Worm (Caenorhabditis elegans) whole organism, L3 larva: Measurements from ENCODE around the gene skp-1.
A peak's percentile ranks its signal among the peaks of the same experiment; 100 is the strongest.

ENCODE experiments used
- aly-2 ChIP-seq: fragments of 150-350 bp; optimal IDR thresholded peaks from 2 replicates; lab custom pipeline; 2014; ENCODE audit warnings: missing biosample characterization, missing genetic modification characterization
- ama-1 ChIP-seq: fragments of 150-350 bp; optimal IDR thresholded peaks from 2 replicates; lab custom pipeline; 2018
- ceh-16 ChIP-seq: sonication (generic microtip); optimal IDR thresholded peaks from 2 replicates; lab custom pipeline; 2017; ENCODE audit warnings: missing biosample characterization, missing genetic modification characterization
- ceh-28 ChIP-seq: fragments of 150-350 bp; optimal IDR thresholded peaks from 2 replicates; lab custom pipeline; 2014; ENCODE audit warnings: missing biosample characterization, missing genetic modification reagents, missing genetic modification characterization
- ceh-9 ChIP-seq: sonication (generic microtip); optimal IDR thresholded peaks from 2 replicates; lab custom pipeline; 2018; ENCODE audit warnings: missing biosample characterization, missing genetic modification characterization
- daf-12 ChIP-seq: fragments of 150-350 bp; optimal IDR thresholded peaks from 2 replicates; lab custom pipeline; 2014; ENCODE audit warnings: missing biosample characterization, missing genetic modification reagents, missing genetic modification characterization
- elt-2 ChIP-seq: sonication (generic microtip); optimal IDR thresholded peaks from 2 replicates; lab custom pipeline; 2016; ENCODE audit warnings: missing genetic modification reagents, mild to moderate bottlenecking, missing genetic modification characterization, missing compliant biosample characterization
- elt-3 ChIP-seq, 3 experiments: fragments of 150-350 bp in 1 of 3; sonication (generic microtip) in 2 of 3; optimal IDR thresholded peaks; 2 replicates in 2 of 3; 4 replicates in 1 of 3; lab custom pipeline; 2014 to 2017; ENCODE audit warnings: missing biosample characterization in 3 of 3, missing genetic modification characterization in 3 of 3
- fkh-10 ChIP-seq: sonication (generic microtip); optimal IDR thresholded peaks from 2 replicates; lab custom pipeline; 2017; ENCODE audit warnings: missing biosample characterization, missing genetic modification reagents, missing genetic modification characterization
- fos-1 ChIP-seq: fragments of 150-350 bp; optimal IDR thresholded peaks from 2 replicates; lab custom pipeline; 2014; ENCODE audit warnings: missing biosample characterization, missing genetic modification characterization
- hmg-11 ChIP-seq: sonication (generic microtip); optimal IDR thresholded peaks from 2 replicates; lab custom pipeline; 2016; ENCODE audit warnings: missing genetic modification characterization, missing compliant biosample characterization
- jun-1 ChIP-seq: fragments of 150-350 bp; optimal IDR thresholded peaks from 2 replicates; lab custom pipeline; 2014; ENCODE audit warnings: missing biosample characterization, missing genetic modification reagents, missing genetic modification characterization
- lin-15B ChIP-seq: fragments of 150-350 bp; optimal IDR thresholded peaks from 2 replicates; lab custom pipeline; 2014; ENCODE audit warnings: missing biosample characterization, missing genetic modification characterization
- mdl-1 ChIP-seq: fragments of 150-350 bp; optimal IDR thresholded peaks from 2 replicates; lab custom pipeline; 2014; ENCODE audit warnings: missing biosample characterization, missing genetic modification characterization
- nfya-1 ChIP-seq: sonication (generic microtip); optimal IDR thresholded peaks from 2 replicates; lab custom pipeline; 2017; ENCODE audit warnings: missing genetic modification characterization, mild to moderate bottlenecking, missing compliant biosample characterization, antibody characterized with exemption, moderate library complexity; ENCODE audit not compliant: insufficient read depth
- nhr-12 ChIP-seq: fragments of 150-350 bp; optimal IDR thresholded peaks from 2 replicates; lab custom pipeline; 2014; ENCODE audit warnings: missing biosample characterization, missing genetic modification characterization
- nhr-23 ChIP-seq: fragments of 150-350 bp; optimal IDR thresholded peaks from 2 replicates; lab custom pipeline; 2014; ENCODE audit warnings: missing biosample characterization, missing genetic modification reagents, missing genetic modification characterization
- nhr-237 ChIP-seq: fragments of 150-350 bp; optimal IDR thresholded peaks from 2 replicates; lab custom pipeline; 2014; ENCODE audit warnings: missing biosample characterization, missing genetic modification characterization
- nhr-25 ChIP-seq: sonication (generic microtip); optimal IDR thresholded peaks from 2 replicates; lab custom pipeline; 2017; ENCODE audit warnings: missing biosample characterization, missing genetic modification characterization
- nhr-67 ChIP-seq: fragments of 150-350 bp; optimal IDR thresholded peaks from 2 replicates; lab custom pipeline; 2014; ENCODE audit warnings: missing biosample characterization, missing genetic modification characterization
- pqm-1 ChIP-seq: fragments of 150-350 bp; optimal IDR thresholded peaks from 2 replicates; lab custom pipeline; 2017; ENCODE audit warnings: missing biosample characterization, missing genetic modification characterization, inconsistent platforms
- sea-2 ChIP-seq: fragments of 150-350 bp; sonication (generic microtip); optimal IDR thresholded peaks from 4 replicates; lab custom pipeline; 2014; ENCODE audit warnings: missing biosample characterization, missing genetic modification reagents, missing genetic modification characterization
- tbx-2 ChIP-seq: sonication (generic microtip); optimal IDR thresholded peaks from 2 replicates; lab custom pipeline; 2016; ENCODE audit warnings: mild to moderate bottlenecking, missing genetic modification characterization, missing compliant biosample characterization
- unc-62 ChIP-seq: fragments of 150-350 bp; sonication (generic microtip); optimal IDR thresholded peaks from 4 replicates; lab custom pipeline; 2014; ENCODE audit warnings: missing biosample characterization, missing genetic modification reagents, missing genetic modification characterization

skp-1 gene

ce11 chrV:11691553-11691952, 46.3 kb downstream of the skp-1 start, which contains the start of gene W05E10.1:
Gene W05E10.1, minus strand, starts transcription at chrV:11691691.
- TF ChIP-seq hmg-11 (tag; lab: Kevin White, UChicago) = no peak
- TF ChIP-seq tbx-2 (tag; lab: Kevin White, UChicago) = no peak
- TF ChIP-seq daf-12 = no peak
- TF ChIP-seq unc-62 = no peak
- no peak for TF ChIP-seq mdl-1
- TF ChIP-seq pqm-1 (tag; lab: Kevin White, UChicago) = peak; percentile 52
- no peak for TF ChIP-seq nhr-25
- no peak for TF ChIP-seq ceh-16 (tag; lab: Kevin White, UChicago)
- TF ChIP-seq elt-2 (tag; lab: Kevin White, UChicago) = peak; percentile 69
- no peak for TF ChIP-seq nhr-67 (tag; lab: Kevin White, UChicago)

- TF ChIP-seq nfya-1 (tag; lab: Kevin White, UChicago) = no peak
- TF ChIP-seq ceh-28 (tag; lab: Kevin White, UChicago) = no peak
- TF ChIP-seq nhr-23 (tag; lab: Kevin White, UChicago) = no peak
- TF ChIP-seq aly-2 (tag; lab: Kevin White, UChicago) = no peak
- TF ChIP-seq nhr-237 (tag; lab: Kevin White, UChicago) = no peak
- TF ChIP-seq jun-1 = no peak
- no peak for TF ChIP-seq mdl-1
- TF ChIP-seq nhr-67 (tag; lab: Kevin White, UChicago) = no peak
- no peak for TF ChIP-seq tbx-2 (tag; lab: Kevin White, UChicago)
- no peak for TF ChIP-seq ceh-9 (tag; lab: Kevin White, UChicago)
- TF ChIP-seq fkh-10 (GFP tag; lab: Kevin White, UChicago) = no peak
- TF ChIP-seq ama-1 (lab: Kevin White, UChicago) = no peak
- no peak for TF ChIP-seq unc-62
These were observed 50.3 kb downstream of the skp-1 start, which contains the start of gene W05E10.5 for ce11 chrV:11695597-11695996. Gene W05E10.5, minus strand, starts transcription at chrV:11695697.

- TF ChIP-seq fos-1 (tag; lab: Kevin White, UChicago) (no peak), elt-3 (tag; optimal IDR thresholded peaks at IDR 0.05; lab: Kevin White, UChicago) (no peak), nhr-12 (tag; lab: Kevin White, UChicago) (no peak), jun-1 (no peak), nhr-25 (no peak), tbx-2 (tag; lab: Kevin White, UChicago) (no peak), lin-15B (no peak), fkh-10 (GFP tag; lab: Kevin White, UChicago) (peak; percentile 84), sea-2 (no peak)
These were observed 52.2 kb downstream of the skp-1 start for ce11 chrV:11697482-11697881.
